Fruit fly (Drosophila melanogaster) Kc167 (cell line): ENCODE measurements around the gene Tsen34.

Source experiments
- Myc ChIP-seq: fragments of >200 bp; optimal IDR thresholded peaks from 2 replicates; lab custom pipeline; 2017; ENCODE audit warnings: missing external identifiers
- insv ChIP-seq: fragments of >200 bp; optimal IDR thresholded peaks from 3 replicates; lab custom pipeline; 2018; ENCODE audit warnings: missing external identifiers

DNA sequence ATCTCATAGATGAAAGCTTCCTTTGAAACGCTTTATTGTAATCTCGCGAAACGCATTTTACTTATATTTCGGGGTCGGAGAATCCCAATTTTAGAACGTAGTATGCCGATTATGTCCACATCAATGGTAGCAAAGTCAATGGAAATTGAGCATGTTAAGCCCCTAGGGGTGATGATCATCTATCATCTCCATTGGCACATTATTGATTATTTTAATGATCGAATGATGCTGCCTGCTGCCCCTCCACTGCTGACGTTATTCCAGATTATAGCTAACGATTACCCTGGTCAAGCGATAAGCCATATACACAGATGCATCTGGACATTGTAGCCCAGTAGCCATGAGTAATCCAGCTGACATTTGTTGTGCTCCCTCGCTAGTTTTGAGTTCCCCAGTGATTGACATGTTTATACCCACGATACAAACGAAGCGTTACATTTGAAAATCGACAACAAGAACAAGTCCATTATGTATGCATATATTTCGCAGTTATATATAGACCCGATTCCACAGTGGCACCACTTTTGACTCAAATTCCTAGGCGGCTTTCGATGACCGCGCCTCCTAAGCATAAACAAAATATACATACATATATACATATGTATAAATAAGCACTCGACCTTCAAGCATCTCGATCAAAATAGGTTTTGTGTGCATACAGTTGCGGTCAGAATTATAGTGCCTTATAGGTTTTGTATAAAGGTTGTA is 22.8 kb upstream of the Tsen34 start:
- TF ChIP-seq insv (lab: Kevin White, UChicago) (no peak), Myc (lab: Kevin White, UChicago) (no peak)
